Fruit fly (Drosophila melanogaster): ENCODE results near the gene sno.

- no peak for TF ChIP-seq pan (optimal IDR thresholded peaks at IDR 0.05)
- TF ChIP-seq Dll (optimal IDR thresholded peaks at IDR 0.05): no peak
Measured at dm6 chrX:13221311-13221710, 9.8 kb upstream of the sno start.

Measured in whole organism.